Worm (Caenorhabditis elegans) whole organism, late embryonic: Measurements from ENCODE around the gene fbxc-21.

Experiments used
- F13H6.1 ChIP-seq: sonication (generic microtip); optimal IDR thresholded peaks from 2 replicates; lab custom pipeline; 2016; ENCODE audit warnings: missing genetic modification characterization, missing compliant biosample characterization
- ceh-22 ChIP-seq: sonication (generic microtip); optimal IDR thresholded peaks from 2 replicates; lab custom pipeline; 2017; ENCODE audit warnings: missing biosample characterization, missing genetic modification characterization
- ceh-9 ChIP-seq: sonication (generic microtip); optimal IDR thresholded peaks from 2 replicates; lab custom pipeline; 2016; ENCODE audit warnings: mild to moderate bottlenecking, missing genetic modification characterization, inconsistent platforms, missing compliant biosample characterization
- elt-2 ChIP-seq: sonication (generic microtip); optimal IDR thresholded peaks from 2 replicates; lab custom pipeline; 2016; ENCODE audit warnings: missing genetic modification reagents, missing genetic modification characterization, missing compliant biosample characterization
- fkh-10 ChIP-seq: fragments of 150-350 bp; optimal IDR thresholded peaks from 2 replicates; lab custom pipeline; 2014; ENCODE audit warnings: missing biosample characterization, missing genetic modification reagents, missing genetic modification characterization
- hlh-6 ChIP-seq: sonication (generic microtip); optimal IDR thresholded peaks from 2 replicates; lab custom pipeline; 2016; ENCODE audit warnings: missing genotype, missing genetic modification characterization, missing compliant biosample characterization
- lin-11 ChIP-seq: fragments of 200-800 bp; sonication (Bioruptor generic); optimal IDR thresholded peaks from 2 replicates; lab custom pipeline; 2018; ENCODE audit warnings: mild to moderate bottlenecking, missing genetic modification characterization, missing compliant biosample characterization
- nhr-11 ChIP-seq: fragments of 150-350 bp; optimal IDR thresholded peaks from 2 replicates; lab custom pipeline; 2014; ENCODE audit warnings: missing biosample characterization, missing genetic modification characterization
- pax-1 ChIP-seq: fragments of 150-350 bp; optimal IDR thresholded peaks from 2 replicates; lab custom pipeline; 2014; ENCODE audit warnings: missing biosample characterization, missing genetic modification characterization
- pha-4 ChIP-seq: fragments of 150-350 bp; optimal IDR thresholded peaks from 2 replicates; lab custom pipeline; 2018; ENCODE audit warnings: missing biosample characterization, missing genetic modification reagents, missing genetic modification characterization
- ref-2 ChIP-seq: sonication (generic microtip); optimal IDR thresholded peaks from 2 replicates; lab custom pipeline; 2016; ENCODE audit warnings: missing genetic modification characterization, missing compliant biosample characterization
- rnt-1 ChIP-seq: sonication (generic microtip); optimal IDR thresholded peaks from 2 replicates; lab custom pipeline; 2016; ENCODE audit warnings: missing genetic modification characterization, missing compliant biosample characterization

- TF ChIP-seq ref-2 (tag; lab: Kevin White, UChicago) (no peak), fkh-10 (GFP tag; lab: Kevin White, UChicago) (no peak), pha-4 (tag; lab: Kevin White, UChicago) (no peak), ceh-22 (no peak), pax-1 (tag; lab: Kevin White, UChicago) (no peak), ceh-9 (tag; lab: Kevin White, UChicago) (no peak), hlh-6 (no peak), F13H6.1 (no peak), rnt-1 (tag; lab: Kevin White, UChicago) (no peak), lin-11 (tag; lab: Kevin White, UChicago) (no peak), elt-2 (tag; lab: Kevin White, UChicago) (no peak), nhr-11 (no peak)
Observed at ce11 chrII:1657202-1657601, 35.5 kb downstream of the fbxc-21 start, which contains the start of gene ZC204.12.
